Worm (Caenorhabditis elegans) whole organism, L3 larva: Measurements from ENCODE around the gene F38E1.6.

ENCODE experiments used
- R02D3.7 ChIP-seq: fragments of 150-350 bp; optimal IDR thresholded peaks from 2 replicates; lab custom pipeline; 2014; ENCODE audit warnings: missing biosample characterization, missing genetic modification characterization
- aly-2 ChIP-seq: fragments of 150-350 bp; optimal IDR thresholded peaks from 2 replicates; lab custom pipeline; 2014; ENCODE audit warnings: missing biosample characterization, missing genetic modification characterization
- ceh-16 ChIP-seq: sonication (generic microtip); optimal IDR thresholded peaks from 2 replicates; lab custom pipeline; 2017; ENCODE audit warnings: missing biosample characterization, missing genetic modification characterization
- ceh-82 ChIP-seq: fragments of 150-350 bp; optimal IDR thresholded peaks from 2 replicates; lab custom pipeline; 2014; ENCODE audit warnings: missing biosample characterization, missing genetic modification characterization
- daf-12 ChIP-seq: fragments of 150-350 bp; optimal IDR thresholded peaks from 2 replicates; lab custom pipeline; 2014; ENCODE audit warnings: missing biosample characterization, missing genetic modification reagents, missing genetic modification characterization
- egl-5 ChIP-seq: fragments of 150-350 bp; optimal IDR thresholded peaks from 2 replicates; lab custom pipeline; 2017; ENCODE audit warnings: missing biosample characterization, missing genetic modification reagents, missing genetic modification characterization, inconsistent platforms
- elt-1 ChIP-seq: fragments of 150-350 bp; optimal IDR thresholded peaks from 2 replicates; lab custom pipeline; 2014; ENCODE audit warnings: missing biosample characterization, missing genetic modification characterization
- elt-2 ChIP-seq: sonication (generic microtip); optimal IDR thresholded peaks from 2 replicates; lab custom pipeline; 2016; ENCODE audit warnings: missing genetic modification reagents, mild to moderate bottlenecking, missing genetic modification characterization, missing compliant biosample characterization
- elt-3 ChIP-seq, 3 experiments: fragments of 150-350 bp in 1 of 3; sonication (generic microtip) in 2 of 3; optimal IDR thresholded peaks; 2 replicates in 2 of 3; 4 replicates in 1 of 3; lab custom pipeline; 2014 to 2017; ENCODE audit warnings: missing biosample characterization in 3 of 3, missing genetic modification characterization in 3 of 3
- fkh-2 ChIP-seq: fragments of 150-350 bp; optimal IDR thresholded peaks from 2 replicates; lab custom pipeline; 2014; ENCODE audit warnings: missing biosample characterization, missing genetic modification reagents, missing genetic modification characterization
- fos-1 ChIP-seq: fragments of 150-350 bp; optimal IDR thresholded peaks from 2 replicates; lab custom pipeline; 2014; ENCODE audit warnings: missing biosample characterization, missing genetic modification characterization
- hmg-11 ChIP-seq: sonication (generic microtip); optimal IDR thresholded peaks from 2 replicates; lab custom pipeline; 2016; ENCODE audit warnings: missing genetic modification characterization, missing compliant biosample characterization
- jun-1 ChIP-seq: fragments of 150-350 bp; optimal IDR thresholded peaks from 2 replicates; lab custom pipeline; 2014; ENCODE audit warnings: missing biosample characterization, missing genetic modification reagents, missing genetic modification characterization
- lin-15B ChIP-seq: fragments of 150-350 bp; optimal IDR thresholded peaks from 2 replicates; lab custom pipeline; 2014; ENCODE audit warnings: missing biosample characterization, missing genetic modification characterization
- lin-39 ChIP-seq: fragments of 150-350 bp; optimal IDR thresholded peaks from 2 replicates; lab custom pipeline; 2018; ENCODE audit warnings: missing biosample characterization, missing genetic modification reagents, missing genetic modification characterization
- lsy-12 ChIP-seq: sonication (generic microtip); optimal IDR thresholded peaks from 2 replicates; lab custom pipeline; 2016; ENCODE audit warnings: mild to moderate bottlenecking, missing genetic modification characterization, missing compliant biosample characterization
- nfya-1 ChIP-seq: sonication (generic microtip); optimal IDR thresholded peaks from 2 replicates; lab custom pipeline; 2017; ENCODE audit warnings: missing genetic modification characterization, mild to moderate bottlenecking, missing compliant biosample characterization, antibody characterized with exemption, moderate library complexity; ENCODE audit not compliant: insufficient read depth
- nhr-12 ChIP-seq: fragments of 150-350 bp; optimal IDR thresholded peaks from 2 replicates; lab custom pipeline; 2014; ENCODE audit warnings: missing biosample characterization, missing genetic modification characterization
- nhr-25 ChIP-seq: sonication (generic microtip); optimal IDR thresholded peaks from 2 replicates; lab custom pipeline; 2017; ENCODE audit warnings: missing biosample characterization, missing genetic modification characterization
- nhr-28 ChIP-seq: fragments of 150-350 bp; optimal IDR thresholded peaks from 2 replicates; lab custom pipeline; 2014; ENCODE audit warnings: missing biosample characterization, missing genetic modification characterization
- nhr-43 ChIP-seq: sonication (generic microtip); optimal IDR thresholded peaks from 2 replicates; lab custom pipeline; 2016; ENCODE audit warnings: mild to moderate bottlenecking, missing genetic modification characterization, missing compliant biosample characterization; ENCODE audit not compliant: poor library complexity, severe bottlenecking
- nhr-67 ChIP-seq: fragments of 150-350 bp; optimal IDR thresholded peaks from 2 replicates; lab custom pipeline; 2014; ENCODE audit warnings: missing biosample characterization, missing genetic modification characterization
- nhr-76 ChIP-seq: fragments of 150-350 bp; sonication (generic microtip); optimal IDR thresholded peaks from 5 replicates; lab custom pipeline; 2014; ENCODE audit warnings: missing biosample characterization, missing genetic modification characterization
- pha-4 ChIP-seq: fragments of 150-350 bp; optimal IDR thresholded peaks from 2 replicates; lab custom pipeline; 2014; ENCODE audit warnings: missing biosample characterization, missing genetic modification reagents, missing genetic modification characterization
- pqm-1 ChIP-seq: fragments of 150-350 bp; optimal IDR thresholded peaks from 2 replicates; lab custom pipeline; 2017; ENCODE audit warnings: missing biosample characterization, missing genetic modification characterization, inconsistent platforms
- sea-2 ChIP-seq: fragments of 150-350 bp; sonication (generic microtip); optimal IDR thresholded peaks from 4 replicates; lab custom pipeline; 2014; ENCODE audit warnings: missing biosample characterization, missing genetic modification reagents, missing genetic modification characterization
- skn-1 ChIP-seq: fragments of 150-350 bp; optimal IDR thresholded peaks from 2 replicates; lab custom pipeline; 2014; ENCODE audit warnings: missing biosample characterization, missing genetic modification characterization
- snpc-4 ChIP-seq: fragments of 150-350 bp; optimal IDR thresholded peaks from 2 replicates; lab custom pipeline; 2014; ENCODE audit warnings: missing biosample characterization, missing genetic modification characterization
- tbx-2 ChIP-seq: sonication (generic microtip); optimal IDR thresholded peaks from 2 replicates; lab custom pipeline; 2016; ENCODE audit warnings: mild to moderate bottlenecking, missing genetic modification characterization, missing compliant biosample characterization
- unc-62 ChIP-seq: fragments of 150-350 bp; sonication (generic microtip); optimal IDR thresholded peaks from 4 replicates; lab custom pipeline; 2014; ENCODE audit warnings: missing biosample characterization, missing genetic modification reagents, missing genetic modification characterization
- zag-1 ChIP-seq: fragments of 150-350 bp; optimal IDR thresholded peaks from 2 replicates; lab custom pipeline; 2014; ENCODE audit warnings: missing biosample characterization, missing genetic modification characterization

The F38E1.6 gene

DNA sequence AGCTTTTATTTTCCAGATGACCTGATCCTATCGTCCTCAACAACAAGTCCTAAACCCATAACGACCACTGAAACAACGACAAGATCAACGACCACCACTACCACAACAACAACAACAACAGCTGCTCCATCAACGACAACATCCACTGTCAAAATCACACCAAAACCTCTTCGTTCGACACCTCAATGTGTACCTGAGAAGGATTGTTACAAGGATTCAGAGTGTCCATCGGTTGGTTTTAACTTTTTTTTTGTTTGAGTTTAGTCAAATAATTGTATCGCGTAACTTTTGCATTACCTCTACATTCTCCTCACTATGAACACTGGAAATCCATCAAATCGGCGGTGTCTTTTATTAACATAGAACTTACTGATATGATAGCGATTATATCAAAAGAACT is 20.2 kb downstream of the F38E1.6 start:
- TF ChIP-seq ceh-16: no peak
- no peak for TF ChIP-seq daf-12 (tag; lab: Kevin White, UChicago)
- no peak for TF ChIP-seq unc-62 (GFP tag; lab: Kevin White, UChicago)
- TF ChIP-seq nhr-12 (tag; lab: Kevin White, UChicago): no peak
- no peak for TF ChIP-seq jun-1 (tag; lab: Kevin White, UChicago)
- TF ChIP-seq elt-2 (tag; lab: Kevin White, UChicago): no peak
- no peak for TF ChIP-seq pqm-1 (tag; lab: Kevin White, UChicago)
- TF ChIP-seq skn-1 (tag; lab: Kevin White, UChicago): no peak
- no peak for TF ChIP-seq nfya-1 (tag; lab: Kevin White, UChicago)
- TF ChIP-seq fos-1 (tag; lab: Kevin White, UChicago): no peak
- no peak for TF ChIP-seq nhr-67 (tag; lab: Kevin White, UChicago)
- TF ChIP-seq hmg-11 (tag; lab: Kevin White, UChicago): no peak
- TF ChIP-seq nhr-76 (tag; lab: Kevin White, UChicago): no peak
- TF ChIP-seq, all 47 proteins: peak for 0

ce11 chrV:8383716-8384115 is 23.8 kb downstream of the F38E1.6 start, which contains the start of gene F52E1.14:
Gene F52E1.14 (plus strand): TSS chrV:8383922.
- TF ChIP-seq nhr-28 (tag; lab: Kevin White, UChicago): no peak
- peak; percentile 90 for TF ChIP-seq pqm-1 (tag; lab: Kevin White, UChicago)
- TF ChIP-seq lin-15B (tag; lab: Kevin White, UChicago): no peak
- peak; percentile 30 for TF ChIP-seq pha-4 (tag; lab: Kevin White, UChicago)
- TF ChIP-seq elt-2 (tag; lab: Kevin White, UChicago): peak; percentile 94

DNA sequence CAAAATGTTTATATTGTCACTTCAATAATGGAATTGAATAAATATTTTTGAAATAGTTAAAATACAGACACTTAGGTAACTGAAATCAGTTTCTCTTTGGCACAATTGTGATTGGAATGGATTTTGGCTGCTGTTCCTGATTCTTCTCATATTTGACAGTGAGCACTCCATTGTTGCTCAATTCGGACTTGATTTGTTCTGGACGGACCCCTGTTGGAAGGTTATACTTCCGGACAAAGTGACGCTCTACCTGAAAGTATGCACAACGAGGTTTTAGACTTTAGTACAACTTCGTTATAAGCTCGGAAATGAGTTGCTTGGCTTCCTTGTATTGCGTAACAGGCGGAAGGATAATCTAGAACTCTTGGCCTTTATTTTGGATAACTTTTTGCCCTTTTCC is 24.9 kb downstream of the F38E1.6 start:
- TF ChIP-seq lin-39 (tag; lab: Kevin White, UChicago) (no peak), fos-1 (tag; lab: Kevin White, UChicago) (peak; percentile 47), nhr-28 (tag; lab: Kevin White, UChicago) (no peak)

DNA sequence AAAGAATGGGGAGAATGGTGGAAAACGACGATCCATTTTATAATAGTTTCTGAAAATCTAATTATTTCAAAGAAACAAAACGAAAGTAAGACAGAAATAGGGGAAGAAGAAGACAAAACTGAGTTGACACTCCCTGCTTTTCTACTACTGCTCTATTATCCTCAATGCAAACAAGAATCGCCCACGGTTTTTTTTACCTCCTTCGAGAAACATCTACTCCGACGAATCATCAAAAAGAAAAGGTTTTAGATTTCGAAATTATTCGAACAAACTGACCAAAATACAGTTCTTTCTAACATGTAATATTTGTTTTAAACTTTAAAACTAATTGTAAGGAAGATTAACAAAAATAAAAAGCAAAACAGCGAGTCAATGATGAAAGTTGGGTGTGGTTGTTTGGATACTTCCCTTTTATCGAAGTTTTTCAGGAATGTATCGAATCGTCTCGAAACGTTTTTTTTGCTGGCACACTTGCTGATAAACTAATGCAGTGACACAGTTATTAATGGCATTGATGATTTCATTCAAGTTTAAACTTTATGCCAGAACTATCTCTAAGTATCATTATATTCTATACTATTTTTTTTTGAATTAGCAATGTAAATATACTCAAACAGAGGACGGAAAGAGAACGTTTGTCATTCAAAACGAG is 26.1 kb downstream of the F38E1.6 start, which contains the start of gene hsp-17:
Gene hsp-17, minus strand, starts transcription at position 51 of the 652 bp plus-strand sequence.
- TF ChIP-seq pqm-1 (tag; lab: Kevin White, UChicago) (peak; percentile 55), nhr-12 (tag; lab: Kevin White, UChicago) (no peak), elt-2 (tag; lab: Kevin White, UChicago) (peak; percentile 75)

ce11 chrV:8387056-8387455 is 27.2 kb downstream of the F38E1.6 start, which contains the start of gene gcy-7:
Gene gcy-7 (plus strand): TSS chrV:8387356.
- no peak for TF ChIP-seq nhr-43 (tag; lab: Kevin White, UChicago)
- TF ChIP-seq lsy-12 (tag; lab: Kevin White, UChicago): no peak
- TF ChIP-seq nhr-25 (tag; lab: Kevin White, UChicago): no peak
- no peak for TF ChIP-seq zag-1 (tag; lab: Kevin White, UChicago)
- no peak for TF ChIP-seq fkh-2 (tag; lab: Kevin White, UChicago)
- TF ChIP-seq unc-62 (GFP tag; lab: Kevin White, UChicago): no peak
- no peak for TF ChIP-seq sea-2 (GFP tag; lab: Kevin White, UChicago)
- TF ChIP-seq nhr-76 (tag; lab: Kevin White, UChicago): no peak
- no peak for TF ChIP-seq nfya-1 (tag; lab: Kevin White, UChicago)
- TF ChIP-seq elt-1 (tag; lab: Kevin White, UChicago): no peak
- no peak for TF ChIP-seq tbx-2 (tag; lab: Kevin White, UChicago)

- no peak for TF ChIP-seq ceh-82 (tag; lab: Kevin White, UChicago)
- no peak for TF ChIP-seq egl-5 (tag; lab: Kevin White, UChicago)
- no peak for TF ChIP-seq aly-2 (tag; lab: Kevin White, UChicago)
- TF ChIP-seq R02D3.7 (tag; lab: Kevin White, UChicago): no peak
- no peak for TF ChIP-seq nhr-28 (tag; lab: Kevin White, UChicago)
- TF ChIP-seq fos-1 (tag; lab: Kevin White, UChicago): no peak
- TF ChIP-seq elt-3 (tag; optimal IDR thresholded peaks at IDR 0.05; lab: Kevin White, UChicago): no peak
- no peak for TF ChIP-seq skn-1 (tag; lab: Kevin White, UChicago)
- TF ChIP-seq snpc-4: no peak
Observed at ce11 chrV:8389307-8389706, 29.4 kb downstream of the F38E1.6 start.
